Fruit fly (Drosophila melanogaster) whole organism, wandering third instar larva: ENCODE measurements around the gene CG33095.

Experiments
- HLH106 ChIP-seq: fragments of 200-800 bp; optimal IDR thresholded peaks from 3 replicates; lab custom pipeline; 2019; ENCODE audit warnings: missing biosample characterization, mild to moderate bottlenecking, missing genetic modification characterization, moderate library complexity
- ey ChIP-seq: fragments of 200-800 bp; sonication (Bioruptor generic); optimal IDR thresholded peaks from 2 replicates; lab custom pipeline; 2016; ENCODE audit warnings: missing biosample characterization, missing genetic modification characterization
- psq ChIP-seq: fragments of 200-800 bp; sonication (Bioruptor generic); optimal IDR thresholded peaks from 3 replicates; lab custom pipeline; 2017; ENCODE audit warnings: missing biosample characterization, mild to moderate bottlenecking, missing genetic modification characterization, moderate library complexity

DNA sequence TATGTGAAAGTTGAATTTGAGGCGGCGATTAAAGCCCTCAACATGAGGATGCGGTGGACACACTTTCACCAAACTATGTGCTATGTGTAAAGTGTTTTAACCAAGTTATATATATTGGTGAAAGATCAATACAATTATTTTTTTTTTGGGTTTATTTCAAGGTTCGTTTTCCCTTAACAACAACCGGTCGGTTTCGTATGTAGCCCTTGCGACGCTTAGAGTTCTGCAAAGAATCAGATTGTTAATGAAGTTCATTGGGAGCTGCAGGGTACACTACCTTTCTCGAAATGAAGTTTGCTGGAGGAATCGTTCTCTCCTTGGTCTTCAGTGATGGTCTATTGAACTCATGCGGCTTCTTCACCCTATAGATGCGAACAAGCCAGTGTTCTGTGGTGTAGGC is 30.6 kb upstream of the CG33095 start:
- TF ChIP-seq psq (GFP tag; lab: Kevin White, UChicago): no peak
- no peak for TF ChIP-seq ey (GFP tag; lab: Kevin White, UChicago)
- no peak for TF ChIP-seq HLH106 (tag; lab: Kevin White, UChicago)
